Fruit fly (Drosophila melanogaster) S2 (cell line): ENCODE results near the gene for.

Source experiments
- CG8478 ChIP-seq: fragments of >200 bp; optimal IDR thresholded peaks from 2 replicates; lab custom pipeline; 2018
- CTCF ChIP-seq, 2 experiments: fragments of >200 bp; optimal IDR thresholded peaks; 2 replicates each; lab custom pipeline; 2018

DNA sequence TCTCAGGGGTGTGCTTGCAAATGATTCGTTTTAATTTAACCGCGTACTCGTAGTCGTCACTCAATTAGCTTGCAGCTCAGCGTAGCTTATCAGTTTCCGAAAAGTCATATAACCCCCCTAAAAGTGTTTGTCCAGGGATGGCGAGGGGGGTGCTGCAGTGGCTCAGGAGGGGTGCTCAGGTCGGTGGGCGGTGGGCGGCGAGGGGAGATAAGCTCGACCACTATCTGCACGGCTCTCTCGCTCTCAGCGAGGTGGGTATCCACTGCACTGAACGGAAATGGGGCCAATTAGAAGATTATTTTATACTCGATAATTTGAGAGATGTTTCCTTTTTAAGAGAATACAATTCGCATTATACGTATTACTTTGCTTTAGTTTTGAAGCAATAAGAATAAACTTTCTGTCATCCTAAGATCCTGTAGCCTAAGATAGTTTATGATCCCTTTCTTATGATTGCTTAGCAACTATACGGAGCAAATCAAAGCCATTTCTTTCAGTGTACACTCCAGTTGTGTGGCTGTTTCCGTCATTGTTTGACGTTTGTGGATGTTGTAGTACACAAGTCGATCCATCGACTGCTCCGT lies 83.5 kb downstream of the for start:
- TF ChIP-seq CTCF (optimal IDR thresholded peaks at IDR 0.05; lab: Kevin White, UChicago) (no peak), CG8478 (lab: Kevin White, UChicago) (no peak)
